Fruit fly (Drosophila melanogaster) whole organism, embryonic: ENCODE data around the gene CG45676.

ENCODE experiments used
- CG2199 ChIP-seq: fragments of 200-800 bp; sonication (Bioruptor generic); IDR thresholded peaks from 3 replicates; pipeline ENCODE4 v1.3.6; 2022; ENCODE audit warnings: missing biosample characterization, missing genetic modification characterization
- wek ChIP-seq: fragments of 200-800 bp; sonication (Bioruptor generic); optimal IDR thresholded peaks from 3 replicates; lab custom pipeline; 2018; ENCODE audit warnings: missing biosample characterization, mild to moderate bottlenecking, missing genetic modification characterization, moderate library complexity

DNA sequence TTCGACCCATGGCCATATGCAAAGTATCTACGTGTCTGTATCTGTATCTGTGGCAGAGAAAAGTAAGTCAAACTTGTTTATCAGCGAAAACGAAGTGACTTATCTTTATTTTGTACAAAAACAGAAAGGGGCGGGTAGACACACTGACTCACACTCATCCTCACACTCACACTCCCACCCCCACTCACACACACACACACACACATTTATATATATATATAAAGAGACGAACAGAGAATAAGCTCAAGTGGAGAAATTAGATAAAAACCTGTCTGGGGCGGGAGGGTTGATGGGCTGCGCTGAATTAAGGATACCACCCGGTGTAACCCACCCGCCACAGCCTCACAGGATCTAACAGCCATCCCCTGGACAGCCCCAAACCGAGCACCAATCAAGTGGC, 47.9 kb upstream of the CG45676 start:
- TF ChIP-seq wek (GFP tag; lab: Kevin White, UChicago) (no peak), CG2199 (no peak)
